Worm (Caenorhabditis elegans) whole organism, young adult: ENCODE measurements around the gene srb-11.

Experiments
- B0261.1 ChIP-seq: sonication (generic microtip); optimal IDR thresholded peaks from 2 replicates; lab custom pipeline; 2016; ENCODE audit warnings: mild to moderate bottlenecking, missing genetic modification characterization, moderate library complexity, missing compliant biosample characterization
- C06A6.2 ChIP-seq: fragments of 200-800 bp; sonication (Bioruptor generic); conservative IDR thresholded peaks from 2 replicates; pipeline ENCODE4 v1.3.6; 2022; ENCODE audit warnings: missing genetic modification characterization, missing compliant biosample characterization
- F23B12.7 ChIP-seq: sonication (generic microtip); optimal IDR thresholded peaks from 2 replicates; lab custom pipeline; 2017; ENCODE audit warnings: missing genetic modification characterization, mild to moderate bottlenecking, missing compliant biosample characterization, antibody characterized with exemption, moderate library complexity; ENCODE audit not compliant: insufficient read depth
- F33H1.4 ChIP-seq: fragments of 200-800 bp; sonication (Bioruptor generic); IDR thresholded peaks from 2 replicates; pipeline ENCODE4 v1.3.6; 2022; ENCODE audit warnings: missing genetic modification reagents, missing genetic modification characterization, missing compliant biosample characterization
- F37B4.10 ChIP-seq: fragments of 200-800 bp; sonication (Bioruptor generic); IDR thresholded peaks from 2 replicates; pipeline ENCODE4 v1.3.6; 2022; ENCODE audit warnings: missing genetic modification characterization, missing compliant biosample characterization
- T26A5.8 ChIP-seq: sonication (generic microtip); optimal IDR thresholded peaks from 2 replicates; lab custom pipeline; 2016; ENCODE audit warnings: missing genetic modification characterization, missing compliant biosample characterization
- aptf-2 ChIP-seq: fragments of 200-800 bp; sonication (Bioruptor generic); conservative IDR thresholded peaks from 2 replicates; pipeline ENCODE4 v1.3.6; 2022; ENCODE audit warnings: missing genetic modification reagents, missing genetic modification characterization, missing compliant biosample characterization
- bed-1 ChIP-seq: fragments of 200-800 bp; sonication (Bioruptor generic); IDR thresholded peaks from 2 replicates; pipeline ENCODE4 v1.3.6; 2022; ENCODE audit warnings: missing genetic modification reagents, missing genetic modification characterization, missing compliant biosample characterization
- ceh-100 ChIP-seq: fragments of 200-800 bp; sonication (Bioruptor generic); IDR thresholded peaks from 2 replicates; pipeline ENCODE4 v1.3.6; 2022; ENCODE audit warnings: missing genetic modification reagents, missing genetic modification characterization, missing compliant biosample characterization
- ceh-40 ChIP-seq: fragments of 200-800 bp; sonication (Bioruptor generic); IDR thresholded peaks from 2 replicates; pipeline ENCODE4 v1.3.6; 2022; ENCODE audit warnings: missing genetic modification characterization, missing compliant biosample characterization
- ceh-79 ChIP-seq: sonication (generic microtip); optimal IDR thresholded peaks from 2 replicates; lab custom pipeline; 2017; ENCODE audit warnings: mild to moderate bottlenecking, missing genetic modification characterization, missing compliant biosample characterization
- him-1 ChIP-seq: sonication (generic microtip); optimal IDR thresholded peaks from 2 replicates; lab custom pipeline; 2016; ENCODE audit warnings: missing genotype, missing genetic modification reagents, missing genetic modification characterization, missing compliant biosample characterization
- hlh-26 ChIP-seq: fragments of 200-800 bp; sonication (Bioruptor generic); conservative IDR thresholded peaks from 2 replicates; pipeline ENCODE4 v1.3.6; 2022; ENCODE audit warnings: missing genetic modification reagents, missing genetic modification characterization, missing compliant biosample characterization
- let-526 ChIP-seq: fragments of 200-800 bp; sonication (Bioruptor generic); IDR thresholded peaks from 2 replicates; pipeline ENCODE4 v1.3.6; 2022; ENCODE audit warnings: missing genetic modification reagents, missing genetic modification characterization, missing compliant biosample characterization
- let-607 ChIP-seq, 2 experiments: fragments of 200-800 bp in 1 of 2; sonication (Bioruptor generic) in 1 of 2; sonication (generic microtip) in 1 of 2; optimal IDR thresholded peaks; 2 replicates each; lab custom pipeline; 2016 to 2018; ENCODE audit warnings: mild to moderate bottlenecking in 2 of 2, missing compliant biosample characterization in 2 of 2, missing genetic modification characterization in 2 of 2, moderate library complexity in 2 of 2, missing genotype in 1 of 2
- lin-26 ChIP-seq: fragments of 200-800 bp; sonication (Bioruptor generic); IDR thresholded peaks from 2 replicates; pipeline ENCODE4 v1.3.6; 2022; ENCODE audit warnings: missing genetic modification reagents, missing genetic modification characterization, missing compliant biosample characterization
- lin-54 ChIP-seq: fragments of 200-800 bp; sonication (Bioruptor generic); optimal IDR thresholded peaks from 2 replicates; lab custom pipeline; 2018; ENCODE audit warnings: mild to moderate bottlenecking, missing genetic modification characterization, missing compliant biosample characterization
- lsy-27 ChIP-seq: sonication (generic microtip); optimal IDR thresholded peaks from 2 replicates; lab custom pipeline; 2017; ENCODE audit warnings: missing genetic modification characterization, mild to moderate bottlenecking, missing compliant biosample characterization, antibody characterized with exemption, missing genotype, borderline replicate concordance; ENCODE audit not compliant: insufficient read depth
- madf-6 ChIP-seq: fragments of 200-800 bp; sonication (Bioruptor generic); IDR thresholded peaks from 2 replicates; pipeline ENCODE4 v1.3.6; 2022; ENCODE audit warnings: missing genetic modification reagents, missing genetic modification characterization, missing compliant biosample characterization
- mel-28 ChIP-seq: sonication (generic microtip); optimal IDR thresholded peaks from 2 replicates; lab custom pipeline; 2016; ENCODE audit warnings: borderline replicate concordance, mild to moderate bottlenecking, missing genetic modification characterization, missing compliant biosample characterization
- mxl-1 ChIP-seq: sonication (generic microtip); optimal IDR thresholded peaks from 2 replicates; lab custom pipeline; 2016; ENCODE audit warnings: missing genetic modification characterization, missing compliant biosample characterization
- nhr-27 ChIP-seq: fragments of 200-800 bp; sonication (Bioruptor generic); optimal IDR thresholded peaks from 2 replicates; lab custom pipeline; 2018; ENCODE audit warnings: mild to moderate bottlenecking, missing genetic modification characterization, moderate library complexity, missing compliant biosample characterization
- rec-8 ChIP-seq, 2 experiments: sonication (generic microtip); optimal IDR thresholded peaks; 2 replicates each; lab custom pipeline; 2016; ENCODE audit warnings: mild to moderate bottlenecking in 2 of 2, missing genetic modification characterization in 2 of 2, missing genetic modification reagents in 2 of 2, missing genotype in 2 of 2, missing biosample characterization in 1 of 2, missing compliant biosample characterization in 1 of 2, moderate library complexity in 1 of 2
- rpc-1 ChIP-seq, 2 experiments: fragments of 150-350 bp in 1 of 2; sonication (generic microtip) in 1 of 2; optimal IDR thresholded peaks; 2 replicates each; lab custom pipeline; 2014 to 2018; ENCODE audit warnings: missing biosample characterization in 1 of 2, missing genetic modification characterization in 1 of 2, missing genetic modification reagents in 1 of 2, missing genotype in 1 of 2
- sea-2 ChIP-seq: fragments of 200-800 bp; sonication (Bioruptor generic); IDR thresholded peaks from 2 replicates; pipeline ENCODE4 v1.3.6; 2022; ENCODE audit warnings: missing genetic modification characterization, missing compliant biosample characterization
- snpc-1.3 ChIP-seq: sonication (generic microtip); optimal IDR thresholded peaks from 2 replicates; lab custom pipeline; 2017; ENCODE audit warnings: missing genetic modification characterization, mild to moderate bottlenecking, missing compliant biosample characterization, antibody characterized with exemption, moderate library complexity, missing genotype, missing genetic modification reagents; ENCODE audit not compliant: insufficient read depth
- sptf-2 ChIP-seq: fragments of 200-800 bp; sonication (Bioruptor generic); optimal IDR thresholded peaks from 2 replicates; lab custom pipeline; 2018; ENCODE audit warnings: mild to moderate bottlenecking, missing genetic modification characterization, missing compliant biosample characterization
- tbp1 ChIP-seq: fragments of 200-800 bp; sonication (Bioruptor generic); optimal IDR thresholded peaks from 2 replicates; lab custom pipeline; 2018; ENCODE audit warnings: mild to moderate bottlenecking, missing genetic modification characterization, missing compliant biosample characterization
- tlf-1 ChIP-seq: fragments of 200-800 bp; sonication (Bioruptor generic); optimal IDR thresholded peaks from 2 replicates; lab custom pipeline; 2018; ENCODE audit warnings: mild to moderate bottlenecking, missing genetic modification characterization, missing compliant biosample characterization
- zfh-2 ChIP-seq: fragments of 200-800 bp; sonication (Bioruptor generic); conservative IDR thresholded peaks from 2 replicates; pipeline ENCODE4 v1.3.6; 2022; ENCODE audit warnings: missing genetic modification reagents, missing genetic modification characterization, missing compliant biosample characterization
- ztf-25 ChIP-seq: fragments of 200-800 bp; sonication (Bioruptor generic); IDR thresholded peaks from 2 replicates; pipeline ENCODE4 v1.3.6; 2022; ENCODE audit warnings: missing genetic modification reagents, missing genetic modification characterization, missing compliant biosample characterization
- ztf-26 ChIP-seq: sonication (generic microtip); optimal IDR thresholded peaks from 2 replicates; lab custom pipeline; 2017; ENCODE audit warnings: missing genetic modification characterization, missing compliant biosample characterization

Gene srb-11

ce11 chrIII:6514673-6515072, 22.0 kb upstream of the srb-11 start, which contains the start of gene acr-5:
Gene acr-5, minus strand, starts transcription at chrIII:6514773.
- TF ChIP-seq let-607 (tag; optimal IDR thresholded peaks at IDR 0.05; lab: Kevin White, UChicago) (no peak), lsy-27 (tag; lab: Kevin White, UChicago) (no peak), lin-54 (no peak), ceh-79 (tag; lab: Kevin White, UChicago) (no peak), hlh-26 (GFP tag; lab: Robert Waterston, UW) (no peak), ceh-100 (GFP tag; lab: Robert Waterston, UW) (no peak), ztf-25 (no peak), rec-8 (tag; optimal IDR thresholded peaks at IDR 0.05; lab: Kevin White, UChicago) (no peak), him-1 (tag; lab: Kevin White, UChicago) (no peak)

- TF ChIP-seq him-1 (tag; lab: Kevin White, UChicago) (peak; percentile 70), F23B12.7 (tag; lab: Kevin White, UChicago) (peak; percentile 33), B0261.1 (peak; percentile 56), lin-26 (GFP tag; lab: Robert Waterston, UW) (peak; percentile 73), rpc-1 (optimal IDR thresholded peaks at IDR 0.05; lab: Kevin White, UChicago) (peak; percentile 44), rpc-1 (tag; optimal IDR thresholded peaks at IDR 0.05; lab: Kevin White, UChicago) (peak; percentile 75), ztf-25 (peak; percentile 36; the same call in 1 of the 2 replicates), tbp1 (GFP tag; lab: Kevin White, UChicago) (peak; percentile 81)
Measured at ce11 chrIII:6513759-6514158, 21.1 kb upstream of the srb-11 start.

- TF ChIP-seq lin-26 (GFP tag; lab: Robert Waterston, UW) (peak; percentile 46), tlf-1 (GFP tag; lab: Kevin White, UChicago) (no peak)
Measured at ce11 chrIII:6509301-6509700, 16.6 kb upstream of the srb-11 start.

DNA sequence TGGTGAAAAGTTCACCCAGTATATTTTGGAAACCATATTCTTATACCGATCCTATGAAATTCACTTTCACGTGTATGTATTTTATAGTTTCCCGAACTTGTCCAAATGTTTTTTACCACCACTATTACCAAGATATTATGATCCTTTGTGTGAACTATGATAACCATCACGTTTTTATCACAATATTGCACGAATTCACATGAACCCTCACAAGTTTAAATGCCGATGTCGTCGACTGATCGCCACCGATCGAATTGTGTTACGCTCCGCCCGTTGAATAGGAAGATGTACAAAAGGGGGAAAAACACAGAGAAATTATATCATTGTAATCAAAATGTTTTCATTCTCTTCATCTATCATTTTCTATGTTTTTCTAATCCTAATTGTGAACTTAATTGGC, 15.6 kb upstream of the srb-11 start:
- TF ChIP-seq nhr-27 (tag; lab: Kevin White, UChicago): no peak
- TF ChIP-seq sea-2: no peak
- TF ChIP-seq aptf-2 (GFP tag; lab: Robert Waterston, UW): no peak
- no peak for TF ChIP-seq mel-28 (tag; lab: Kevin White, UChicago)
- no peak for TF ChIP-seq bed-1 (GFP tag; lab: Robert Waterston, UW)
- no peak for TF ChIP-seq mxl-1
- TF ChIP-seq let-607 (tag; optimal IDR thresholded peaks at IDR 0.05; lab: Kevin White, UChicago): no peak
- no peak for TF ChIP-seq sptf-2 (GFP tag; lab: Kevin White, UChicago)
- TF ChIP-seq C06A6.2 (GFP tag; lab: Robert Waterston, UW): no peak
- no peak for TF ChIP-seq ztf-26 (tag; lab: Kevin White, UChicago)
- no peak for TF ChIP-seq T26A5.8 (tag; lab: Kevin White, UChicago)
- no peak for TF ChIP-seq him-1 (tag; lab: Kevin White, UChicago)
- no peak for TF ChIP-seq F33H1.4

DNA sequence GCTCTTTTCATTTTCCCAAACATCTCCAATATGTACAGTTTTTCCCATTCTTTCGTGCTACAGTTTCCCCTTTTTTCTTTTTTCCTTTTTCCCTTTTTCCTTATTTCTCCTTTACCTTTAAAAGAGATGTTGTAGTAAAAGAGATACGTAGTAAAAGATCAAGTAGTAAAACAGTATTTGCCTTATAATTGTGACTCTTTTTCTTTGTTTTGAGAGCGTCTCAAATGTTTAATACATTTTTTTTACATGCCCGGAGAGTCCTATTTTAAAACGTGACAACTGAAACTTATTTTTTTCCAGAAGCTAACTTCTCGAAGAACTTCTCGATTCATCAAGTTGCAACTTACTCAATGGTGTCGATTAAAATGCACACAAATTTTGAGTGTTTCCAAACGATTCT, 15.1 kb upstream of the srb-11 start, which contains the start of gene F23F12.12:
Gene F23F12.12 (plus strand): TSS at position 301 of the 400 bp plus-strand sequence.
- TF ChIP-seq let-526: no peak
- no peak for TF ChIP-seq madf-6
- no peak for TF ChIP-seq zfh-2 (GFP tag; lab: Robert Waterston, UW)
- TF ChIP-seq lin-54: no peak
- TF ChIP-seq F37B4.10 (GFP tag; lab: Robert Waterston, UW): no peak
- no peak for TF ChIP-seq snpc-1.3 (tag; lab: Kevin White, UChicago)
- TF ChIP-seq ceh-40 (GFP tag; lab: Robert Waterston, UW): no peak
